Fruit fly (Drosophila melanogaster): Measurements from ENCODE around the gene NO66.

- TF ChIP-seq CG8478 (optimal IDR thresholded peaks at IDR 0.05), result no peak
- TF ChIP-seq CTCF (optimal IDR thresholded peaks at IDR 0.05), result no peak
These were observed 17.0 kb upstream of the NO66 start, which contains the start of gene CG12692 for dm6 chrX:4302246-4302645.
